Fruit fly (Drosophila melanogaster): ENCODE data around the gene mRpL17.

DNA sequence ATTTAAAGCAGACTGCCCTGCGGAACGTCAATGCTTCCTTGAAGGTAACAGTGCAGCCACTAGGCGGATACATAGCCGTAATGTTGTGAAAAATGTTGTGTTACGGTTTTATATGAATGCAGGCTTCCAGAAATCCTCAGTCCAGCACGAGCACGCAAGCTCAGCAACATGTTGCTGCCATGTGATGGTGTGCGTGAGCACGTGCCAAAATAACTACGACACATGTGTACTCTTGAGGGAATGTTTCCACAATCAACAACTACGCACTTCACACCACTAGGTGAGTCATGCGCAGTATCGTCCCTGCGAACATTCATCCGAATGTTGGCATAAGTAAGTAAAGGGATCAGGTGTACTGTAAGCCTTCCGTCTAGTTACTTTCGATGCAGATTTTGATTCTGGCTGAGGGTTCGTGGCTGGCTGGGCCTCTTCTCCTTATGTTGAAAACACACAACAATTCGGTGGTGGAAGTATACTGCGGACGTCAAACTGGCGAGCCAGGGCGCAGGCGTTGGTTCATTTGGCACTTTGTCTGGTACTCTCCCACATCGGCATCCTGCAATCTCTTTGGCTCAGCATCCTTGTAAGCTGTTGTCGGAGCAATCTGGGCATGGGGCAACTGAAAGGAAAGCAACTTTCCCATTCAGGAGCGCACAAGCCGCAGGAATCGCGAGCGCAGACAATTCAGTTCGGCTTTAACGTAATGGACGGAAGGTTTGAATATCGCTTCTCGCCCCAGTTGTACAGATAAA is 12.3 kb downstream of the mRpL17 start, which contains the start of gene RhoGEF3:
- TF ChIP-seq psq (optimal IDR thresholded peaks at IDR 0.05) (no peak), Sin3A (optimal IDR thresholded peaks at IDR 0.05) (no peak), insv (optimal IDR thresholded peaks at IDR 0.05) (no peak), ttk (optimal IDR thresholded peaks at IDR 0.05) (no peak), h (optimal IDR thresholded peaks at IDR 0.05) (no peak), Myc (optimal IDR thresholded peaks at IDR 0.05) (no peak)

All from Kc167 (cell line).